Fruit fly (Drosophila melanogaster): ENCODE measurements around the gene SmydA-8.

Gene SmydA-8

DNA sequence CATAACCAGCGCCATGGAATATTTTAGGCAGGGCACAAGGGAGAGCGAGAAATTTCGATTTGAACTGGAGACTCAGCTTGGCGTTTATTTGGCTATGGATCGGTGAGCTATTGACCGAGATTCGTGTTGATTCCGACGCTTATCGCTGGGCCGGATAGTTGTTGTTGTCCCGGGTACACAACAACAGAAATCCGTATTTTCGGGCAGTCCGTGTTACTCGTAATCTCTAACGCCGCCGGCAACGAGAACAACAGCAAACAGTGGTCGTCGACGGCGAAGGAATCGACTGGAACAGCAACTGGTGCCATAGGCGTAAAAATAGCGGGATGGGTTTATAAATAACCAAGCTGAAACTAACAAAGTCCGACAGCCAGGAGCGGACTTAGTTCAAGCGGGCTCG, 21.7 kb downstream of the SmydA-8 start (continued):
- TF ChIP-seq lola (GFP tag; optimal IDR thresholded peaks at IDR 0.05) (no peak), CG11247 (GFP tag; IDR thresholded peaks at IDR 0.05) (no peak), MBD-R2 (GFP tag; IDR thresholded peaks at IDR 0.05) (no peak), Awh (GFP tag; IDR thresholded peaks at IDR 0.05) (peak; percentile 35; the same call in 1 of the 2 replicates), so (GFP tag; IDR thresholded peaks at IDR 0.05) (no peak), Blimp-1 (GFP tag; optimal IDR thresholded peaks at IDR 0.05) (peak; percentile 8), CG17328 (GFP tag; IDR thresholded peaks at IDR 0.05) (no peak), cato (GFP tag; optimal IDR thresholded peaks at IDR 0.05; ENCODE audit: borderline replicate concordance) (no peak), ATbp (GFP tag; optimal IDR thresholded peaks at IDR 0.05) (peak; percentile 59), Fer1 (GFP tag; optimal IDR thresholded peaks at IDR 0.05) (no peak), wek (GFP tag; optimal IDR thresholded peaks at IDR 0.05) (peak; percentile 26), ci (GFP tag; IDR thresholded peaks at IDR 0.05) (peak; percentile 72; the same call in 2 of the 3 replicates), CG17359 (tag; optimal IDR thresholded peaks at IDR 0.05) (peak; percentile 9), ash1 (GFP tag; optimal IDR thresholded peaks at IDR 0.05) (no peak), tin (GFP tag; optimal IDR thresholded peaks at IDR 0.05) (no peak), CG4707 (GFP tag; optimal IDR thresholded peaks at IDR 0.05) (no peak), Dip3 (GFP tag; optimal IDR thresholded peaks at IDR 0.05) (no peak), run (tag; optimal IDR thresholded peaks at IDR 0.05) (no peak), HLHmδ (GFP tag; optimal IDR thresholded peaks at IDR 0.05) (peak; percentile 2), Lhr (GFP tag; optimal IDR thresholded peaks at IDR 0.05) (no peak), CG17186 (GFP tag; optimal IDR thresholded peaks at IDR 0.05) (no peak), sim (GFP tag; IDR thresholded peaks at IDR 0.05) (no peak), Xrp1 (GFP tag; IDR thresholded peaks at IDR 0.05) (peak; percentile 50), tio (GFP tag; optimal IDR thresholded peaks at IDR 0.05) (no peak), gro (GFP tag; optimal IDR thresholded peaks at IDR 0.05) (no peak), CG7357 (GFP tag; IDR thresholded peaks at IDR 0.05) (no peak), sens (GFP tag) (peak; percentile 5), bsh (GFP tag; optimal IDR thresholded peaks at IDR 0.05) (peak in 1 of 2 experiments; percentile 20), CG6813 (GFP tag; optimal IDR thresholded peaks at IDR 0.05) (peak; percentile 3), CG1603 (tag; optimal IDR thresholded peaks at IDR 0.05) (peak; percentile 7), CG42726 (GFP tag; IDR thresholded peaks at IDR 0.05; ENCODE audit: partially characterized antibody) (no peak), Meics (GFP tag; optimal IDR thresholded peaks at IDR 0.05) (no peak), Hr51 (GFP tag; optimal IDR thresholded peaks at IDR 0.05) (no peak), CG2875 (GFP tag; optimal IDR thresholded peaks at IDR 0.05) (peak; percentile 8), CG3407 (GFP tag; optimal IDR thresholded peaks at IDR 0.05) (peak; percentile 27), HLH3B (GFP tag; IDR thresholded peaks at IDR 0.05) (peak; percentile 12; the same call in 1 of the 2 replicates), CG11723 (GFP tag; optimal IDR thresholded peaks at IDR 0.05) (no peak), Ets97D (GFP tag; optimal IDR thresholded peaks at IDR 0.05) (no peak), croc (GFP tag; conservative IDR thresholded peaks at IDR 0.05) (no peak), eve (GFP tag; optimal IDR thresholded peaks at IDR 0.05) (no peak), E2f2 (GFP tag; IDR thresholded peaks at IDR 0.05) (no peak), Ssrp (tag; optimal IDR thresholded peaks at IDR 0.05) (no peak), Scr (GFP tag; IDR thresholded peaks at IDR 0.05; ENCODE audit: partially characterized antibody) (no peak), otp (GFP tag; IDR thresholded peaks at IDR 0.05) (0 out of 3 replicates have a peak, but pooled peaks have one; percentile 31), sug (tag; optimal IDR thresholded peaks at IDR 0.05) (peak; percentile 4), Med (GFP tag) (peak; percentile 31), CG12769 (tag; optimal IDR thresholded peaks at IDR 0.05) (no peak)
